Worm (Caenorhabditis elegans) whole organism, early embryonic: Measurements from ENCODE around the gene fbxa-192.

Source experiments
- B0310.2 ChIP-seq: sonication (generic microtip); optimal IDR thresholded peaks from 2 replicates; lab custom pipeline; 2016; ENCODE audit warnings: mild to moderate bottlenecking, missing genetic modification characterization, missing compliant biosample characterization
- F13C5.2 ChIP-seq: sonication (generic microtip); optimal IDR thresholded peaks from 2 replicates; lab custom pipeline; 2017; ENCODE audit warnings: mild to moderate bottlenecking, missing genetic modification characterization, inconsistent platforms, missing compliant biosample characterization
- aly-1 ChIP-seq: sonication (generic microtip); optimal IDR thresholded peaks from 2 replicates; lab custom pipeline; 2016; ENCODE audit warnings: missing genetic modification characterization, missing compliant biosample characterization
- ama-1 ChIP-seq: fragments of 150-350 bp; optimal IDR thresholded peaks from 2 replicates; lab custom pipeline; 2014
- ceh-13 ChIP-seq: fragments of 200-800 bp; sonication (Bioruptor generic); optimal IDR thresholded peaks from 2 replicates; lab custom pipeline; 2018; ENCODE audit warnings: mild to moderate bottlenecking, missing genetic modification characterization, missing compliant biosample characterization
- ets-7 ChIP-seq: sonication (generic microtip); optimal IDR thresholded peaks from 2 replicates; lab custom pipeline; 2016; ENCODE audit warnings: missing genotype, missing genetic modification characterization, missing compliant biosample characterization
- flt-1 ChIP-seq: fragments of 200-800 bp; sonication (Bioruptor generic); IDR thresholded peaks from 2 replicates; pipeline ENCODE4 v1.3.6; 2022; ENCODE audit warnings: missing genetic modification characterization, missing compliant biosample characterization
- hmg-4 ChIP-seq: fragments of 200-800 bp; sonication (Bioruptor generic); optimal IDR thresholded peaks from 2 replicates; lab custom pipeline; 2018; ENCODE audit warnings: mild to moderate bottlenecking, missing genetic modification characterization, missing compliant biosample characterization
- hnd-1 ChIP-seq: sonication (generic microtip); optimal IDR thresholded peaks from 2 replicates; lab custom pipeline; 2016; ENCODE audit warnings: missing genetic modification characterization, missing compliant biosample characterization
- scrt-1 ChIP-seq: fragments of 200-800 bp; sonication (Bioruptor generic); IDR thresholded peaks from 2 replicates; pipeline ENCODE4 v1.3.6; 2022; ENCODE audit warnings: missing genetic modification characterization, missing compliant biosample characterization
- sea-1 ChIP-seq: fragments of 200-800 bp; sonication (Bioruptor generic); conservative IDR thresholded peaks from 2 replicates; pipeline ENCODE4 v1.3.6; 2022; ENCODE audit warnings: missing genetic modification characterization, missing compliant biosample characterization
- tbx-11 ChIP-seq: fragments of 200-800 bp; sonication (Bioruptor generic); IDR thresholded peaks from 2 replicates; pipeline ENCODE4 v1.3.6; 2022; ENCODE audit warnings: missing genetic modification characterization, missing compliant biosample characterization
- tbx-37 ChIP-seq: fragments of 200-800 bp; sonication (Bioruptor generic); conservative IDR thresholded peaks from 2 replicates; pipeline ENCODE4 v1.3.6; 2022; ENCODE audit warnings: missing genetic modification reagents, missing genetic modification characterization, missing compliant biosample characterization
- tra-4 ChIP-seq: sonication (generic microtip); optimal IDR thresholded peaks from 2 replicates; lab custom pipeline; 2017; ENCODE audit warnings: missing genetic modification characterization, missing compliant biosample characterization

DNA sequence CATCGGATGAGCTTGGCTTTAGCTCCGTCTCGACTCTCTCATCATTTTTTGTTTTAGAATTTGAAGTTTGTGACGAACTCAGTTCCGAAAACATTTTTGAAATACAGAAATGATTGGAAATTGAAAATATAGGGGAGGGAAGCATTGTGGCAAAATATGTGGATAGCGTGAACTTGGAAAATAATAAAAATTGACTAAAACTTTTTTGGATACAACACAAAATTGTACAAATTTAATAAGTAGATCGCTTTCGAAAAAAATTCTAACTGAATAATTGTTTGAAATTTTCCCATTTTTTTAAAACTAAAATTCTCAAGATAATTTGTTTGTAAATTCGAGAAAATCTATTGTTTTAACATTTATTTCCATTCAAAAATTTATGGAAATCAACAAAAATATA is 33.4 kb upstream of the fbxa-192 start, which contains the start of gene F59A1.15:
- TF ChIP-seq ama-1 (lab: Kevin White, UChicago) (no peak), F13C5.2 (tag; lab: Kevin White, UChicago) (no peak), tbx-37 (GFP tag; lab: Robert Waterston, UW) (no peak), flt-1 (GFP tag; lab: Robert Waterston, UW) (no peak), tra-4 (no peak), sea-1 (GFP tag; lab: Robert Waterston, UW) (no peak), tbx-11 (GFP tag; lab: Robert Waterston, UW) (no peak), hnd-1 (tag; lab: Kevin White, UChicago) (no peak), aly-1 (tag; lab: Kevin White, UChicago) (no peak), B0310.2 (tag; lab: Kevin White, UChicago) (no peak), scrt-1 (GFP tag; lab: Robert Waterston, UW) (no peak), ceh-13 (no peak), hmg-4 (GFP tag; lab: Kevin White, UChicago) (no peak), ets-7 (tag; lab: Kevin White, UChicago) (no peak)
